Fruit fly (Drosophila melanogaster): Measurements from ENCODE around the gene CG42674.
A peak's percentile ranks its signal among the peaks of the same experiment; 100 is the strongest.

CG42674 gene

DNA sequence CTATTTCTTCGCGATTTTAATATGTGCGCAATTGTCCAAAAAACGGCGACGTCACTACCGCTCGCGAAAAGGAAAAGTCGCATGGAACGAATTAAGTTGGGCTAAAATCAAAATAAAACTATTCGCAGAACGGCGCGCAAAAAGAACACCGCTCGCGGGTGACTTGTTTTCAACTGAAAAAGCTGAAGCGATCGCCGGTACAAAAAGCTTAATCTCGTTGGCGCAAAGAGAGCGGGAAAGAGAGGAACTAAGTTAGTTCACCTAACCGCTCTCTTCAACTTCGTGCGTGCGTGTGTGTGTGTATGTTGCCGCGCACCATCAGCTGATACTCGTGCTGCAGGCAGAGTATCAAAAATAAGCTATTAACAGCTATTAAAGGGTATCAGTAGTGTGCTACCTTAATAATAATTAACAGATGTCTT, at the start of gene CG42674:
Gene CG42674, minus strand, starts transcription at position 180 of the 422 bp plus-strand sequence.
- TF ChIP-seq svp (GFP tag) (no peak), cyc (GFP tag; optimal IDR thresholded peaks at IDR 0.05) (no peak), net (GFP tag; optimal IDR thresholded peaks at IDR 0.05) (no peak), Hr39 (GFP tag; optimal IDR thresholded peaks at IDR 0.05) (no peak), OdsH (GFP tag; optimal IDR thresholded peaks at IDR 0.05) (no peak), CG1621 (tag; optimal IDR thresholded peaks at IDR 0.05) (no peak), dsx (GFP tag; optimal IDR thresholded peaks at IDR 0.05; ENCODE audit: poor library complexity, severe bottlenecking) (no peak), Lpt (GFP tag; optimal IDR thresholded peaks at IDR 0.05) (no peak), CG6808 (GFP tag; optimal IDR thresholded peaks at IDR 0.05) (no peak), fd85E (GFP tag; optimal IDR thresholded peaks at IDR 0.05) (no peak), Sox14 (GFP tag; optimal IDR thresholded peaks at IDR 0.05) (no peak), eg (GFP tag; IDR thresholded peaks at IDR 0.05) (peak; percentile 29; the same call in 1 of the 3 replicates), Ets21C (GFP tag; optimal IDR thresholded peaks at IDR 0.05) (no peak), Eip78C (GFP tag) (no peak), Hr38 (GFP tag; optimal IDR thresholded peaks at IDR 0.05) (no peak), CG16779 (tag; optimal IDR thresholded peaks at IDR 0.05) (peak; percentile 24), CG6163 (GFP tag; IDR thresholded peaks at IDR 0.05) (no peak), Sox102F (GFP tag; optimal IDR thresholded peaks at IDR 0.05) (peak; percentile 39), CG4318 (GFP tag; optimal IDR thresholded peaks at IDR 0.05) (no peak), Ets96B (tag; optimal IDR thresholded peaks at IDR 0.05) (no peak), CG11294 (GFP tag; IDR thresholded peaks at IDR 0.05) (no peak), Sox15 (GFP tag; optimal IDR thresholded peaks at IDR 0.05) (no peak), Eip75B (GFP tag; optimal IDR thresholded peaks at IDR 0.05) (no peak), CG8119 (GFP tag; IDR thresholded peaks at IDR 0.05) (no peak), CG10631 (GFP tag; optimal IDR thresholded peaks at IDR 0.05) (no peak), CG9139 (GFP tag; optimal IDR thresholded peaks at IDR 0.05) (peak; percentile 16), topi (GFP tag; optimal IDR thresholded peaks at IDR 0.05) (no peak), Hr4 (GFP tag; optimal IDR thresholded peaks at IDR 0.05) (no peak), achi (GFP tag; optimal IDR thresholded peaks at IDR 0.05) (no peak), CG6854 (GFP tag; optimal IDR thresholded peaks at IDR 0.05) (no peak), CG6792 (GFP tag; optimal IDR thresholded peaks at IDR 0.05) (no peak), salr (GFP tag; optimal IDR thresholded peaks at IDR 0.05) (no peak), Smox (GFP tag; optimal IDR thresholded peaks at IDR 0.05) (no peak), CG31627 (GFP tag; optimal IDR thresholded peaks at IDR 0.05) (no peak), pdm3 (GFP tag; optimal IDR thresholded peaks at IDR 0.05) (no peak), fd59A (GFP tag; optimal IDR thresholded peaks at IDR 0.05) (no peak), vri (GFP tag; optimal IDR thresholded peaks at IDR 0.05) (peak; percentile 57), CG15336 (GFP tag; IDR thresholded peaks at IDR 0.05) (no peak; the same call in 1 of the 2 replicates), CG8632 (GFP tag; optimal IDR thresholded peaks at IDR 0.05) (no peak), CG11902 (GFP tag; optimal IDR thresholded peaks at IDR 0.05) (no peak), CG3919 (GFP tag; optimal IDR thresholded peaks at IDR 0.05) (no peak)

DNA sequence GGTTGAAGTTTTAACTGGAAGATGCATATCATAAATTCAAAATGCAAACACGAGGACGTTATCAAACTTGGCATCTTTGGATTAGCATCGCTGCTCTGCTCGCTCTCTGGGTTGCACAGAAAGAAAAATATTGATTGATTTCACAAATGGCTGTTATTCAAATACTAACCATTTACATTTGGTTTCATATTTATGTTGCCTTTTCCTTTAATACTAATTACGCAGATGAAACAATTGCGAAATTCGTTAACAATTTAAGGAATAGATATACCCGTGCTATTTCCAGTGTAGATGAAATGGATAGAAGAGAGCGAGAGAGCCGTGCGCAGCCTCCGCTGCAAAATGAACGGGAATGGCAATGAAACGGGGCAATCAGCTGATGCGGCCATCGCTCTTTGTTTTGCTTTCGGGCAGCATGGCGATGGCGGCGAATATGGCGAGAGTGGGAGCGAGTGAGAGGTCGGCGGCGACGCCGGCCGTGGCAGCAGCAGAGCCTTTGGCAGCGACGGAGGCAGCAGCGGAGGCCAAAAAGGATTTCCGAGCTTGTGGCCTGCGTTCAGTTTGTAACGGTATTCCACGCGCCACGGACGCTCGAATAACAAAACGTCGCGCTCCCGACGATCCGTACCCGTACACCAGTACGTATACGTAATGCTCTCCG, 49.5 kb upstream of the CG42674 start, which contains the start of gene rdgC:
Gene rdgC, plus strand, starts transcription at position 568 of the 661 bp plus-strand sequence.
- TF ChIP-seq CG6792 (GFP tag; optimal IDR thresholded peaks at IDR 0.05): peak; percentile 88
- TF ChIP-seq Blimp-1 (GFP tag; optimal IDR thresholded peaks at IDR 0.05): peak; percentile 70
- TF ChIP-seq CG6163 (GFP tag; IDR thresholded peaks at IDR 0.05): peak; percentile 96
- peak; percentile 84 for TF ChIP-seq Met (GFP tag; optimal IDR thresholded peaks at IDR 0.05)
- peak; percentile 96 for TF ChIP-seq CG3919 (GFP tag; optimal IDR thresholded peaks at IDR 0.05)
- peak; percentile 79 for TF ChIP-seq CG16779 (tag; optimal IDR thresholded peaks at IDR 0.05)
- peak; percentile 85 for TF ChIP-seq CG6808 (GFP tag; optimal IDR thresholded peaks at IDR 0.05)
- TF ChIP-seq dsx (GFP tag; optimal IDR thresholded peaks at IDR 0.05; ENCODE audit: poor library complexity, severe bottlenecking): peak; percentile 88
- peak; percentile 92 for TF ChIP-seq acj6 (GFP tag; optimal IDR thresholded peaks at IDR 0.05)
- TF ChIP-seq CG8119 (GFP tag; IDR thresholded peaks at IDR 0.05): peak; percentile 92
- peak; percentile 97 for TF ChIP-seq eg (GFP tag; IDR thresholded peaks at IDR 0.05)
- TF ChIP-seq Gug (GFP tag; IDR thresholded peaks at IDR 0.05): peak; percentile 96
- TF ChIP-seq CG32006 (GFP tag; optimal IDR thresholded peaks at IDR 0.05): peak; percentile 92
- peak; percentile 84 for TF ChIP-seq spab (GFP tag; optimal IDR thresholded peaks at IDR 0.05)
- TF ChIP-seq salr (GFP tag; optimal IDR thresholded peaks at IDR 0.05): peak; percentile 84 to 86
- TF ChIP-seq topi (GFP tag; optimal IDR thresholded peaks at IDR 0.05): peak; percentile 92
- peak; percentile 91 for TF ChIP-seq net (GFP tag; optimal IDR thresholded peaks at IDR 0.05)
- peak; percentile 2 for TF ChIP-seq Hr38 (GFP tag; optimal IDR thresholded peaks at IDR 0.05)
- peak; percentile 82 for TF ChIP-seq Ets21C (GFP tag; optimal IDR thresholded peaks at IDR 0.05)
- peak; percentile 93 for TF ChIP-seq CG15336 (GFP tag; IDR thresholded peaks at IDR 0.05)
- TF ChIP-seq fd85E (GFP tag; optimal IDR thresholded peaks at IDR 0.05): peak; percentile 59
- TF ChIP-seq Eip93F (GFP tag; optimal IDR thresholded peaks at IDR 0.05): peak; percentile 38
- TF ChIP-seq Hr4 (GFP tag; optimal IDR thresholded peaks at IDR 0.05): peak; percentile 95
- no peak for TF ChIP-seq CG6854 (GFP tag; optimal IDR thresholded peaks at IDR 0.05)
- TF ChIP-seq CG1621 (tag; optimal IDR thresholded peaks at IDR 0.05): peak; percentile 90
- peak; percentile 76 for TF ChIP-seq vri (GFP tag; optimal IDR thresholded peaks at IDR 0.05)

Data from whole organism, prepupa.